Worm (Caenorhabditis elegans) whole organism, mixed stage, embryonic: Measurements from ENCODE around the gene gsr-1.

Experiments
- elt-3 ChIP-seq: fragments of 150-350 bp; optimal IDR thresholded peaks from 2 replicates; lab custom pipeline; 2014; ENCODE audit warnings: missing biosample characterization, missing genetic modification characterization
- lsy-2 ChIP-seq: fragments of 150-350 bp; optimal IDR thresholded peaks from 2 replicates; lab custom pipeline; 2014; ENCODE audit warnings: missing biosample characterization, missing genetic modification characterization
- mep-1 ChIP-seq: fragments of 150-350 bp; optimal IDR thresholded peaks from 2 replicates; lab custom pipeline; 2017; ENCODE audit warnings: missing biosample characterization, missing genetic modification reagents, missing genetic modification characterization, inconsistent platforms
- mls-2 ChIP-seq: sonication (generic microtip); optimal IDR thresholded peaks from 2 replicates; lab custom pipeline; 2016; ENCODE audit warnings: mild to moderate bottlenecking, missing genetic modification characterization, moderate library complexity, missing compliant biosample characterization
- nhr-2 ChIP-seq: fragments of 150-350 bp; optimal IDR thresholded peaks from 2 replicates; lab custom pipeline; 2014; ENCODE audit warnings: missing biosample characterization, missing genetic modification characterization
- nhr-237 ChIP-seq: fragments of 150-350 bp; optimal IDR thresholded peaks from 2 replicates; lab custom pipeline; 2014; ENCODE audit warnings: missing biosample characterization, missing genetic modification characterization
- nhr-28 ChIP-seq: fragments of 150-350 bp; optimal IDR thresholded peaks from 2 replicates; lab custom pipeline; 2014; ENCODE audit warnings: missing biosample characterization, missing genetic modification characterization
- snpc-4 ChIP-seq: fragments of 150-350 bp; optimal IDR thresholded peaks from 2 replicates; lab custom pipeline; 2014; ENCODE audit warnings: missing biosample characterization, missing genetic modification characterization

ce11 chrIII:3677378-3677777, 26.7 kb downstream of the gsr-1 start:
- TF ChIP-seq lsy-2 (tag; lab: Kevin White, UChicago): no peak
- TF ChIP-seq nhr-28 (tag; lab: Kevin White, UChicago): no peak
- TF ChIP-seq elt-3 (tag; lab: Kevin White, UChicago): no peak
- peak; percentile 25 for TF ChIP-seq mls-2
- peak; percentile 56 for TF ChIP-seq mep-1 (tag; lab: Kevin White, UChicago)
- TF ChIP-seq snpc-4 (tag; lab: Kevin White, UChicago): no peak
- TF ChIP-seq nhr-2 (tag; lab: Kevin White, UChicago): no peak
- TF ChIP-seq nhr-237 (tag; lab: Kevin White, UChicago): no peak
